Worm (Caenorhabditis elegans) whole organism, early embryonic: Measurements from ENCODE around the gene kup-1.

Experiments
- B0310.2 ChIP-seq: sonication (generic microtip); optimal IDR thresholded peaks from 2 replicates; lab custom pipeline; 2016; ENCODE audit warnings: mild to moderate bottlenecking, missing genetic modification characterization, missing compliant biosample characterization
- aly-1 ChIP-seq: sonication (generic microtip); optimal IDR thresholded peaks from 2 replicates; lab custom pipeline; 2016; ENCODE audit warnings: missing genetic modification characterization, missing compliant biosample characterization
- ama-1 ChIP-seq: fragments of 150-350 bp; optimal IDR thresholded peaks from 2 replicates; lab custom pipeline; 2014
- ceh-13 ChIP-seq: fragments of 200-800 bp; sonication (Bioruptor generic); optimal IDR thresholded peaks from 2 replicates; lab custom pipeline; 2018; ENCODE audit warnings: mild to moderate bottlenecking, missing genetic modification characterization, missing compliant biosample characterization
- ceh-36 ChIP-seq: sonication (generic microtip); optimal IDR thresholded peaks from 2 replicates; lab custom pipeline; 2016; ENCODE audit warnings: missing genetic modification characterization, inconsistent platforms, missing compliant biosample characterization
- ets-7 ChIP-seq: sonication (generic microtip); optimal IDR thresholded peaks from 2 replicates; lab custom pipeline; 2016; ENCODE audit warnings: missing genotype, missing genetic modification characterization, missing compliant biosample characterization
- flt-1 ChIP-seq: fragments of 200-800 bp; sonication (Bioruptor generic); IDR thresholded peaks from 2 replicates; pipeline ENCODE4 v1.3.6; 2022; ENCODE audit warnings: missing genetic modification characterization, missing compliant biosample characterization
- hnd-1 ChIP-seq: sonication (generic microtip); optimal IDR thresholded peaks from 2 replicates; lab custom pipeline; 2016; ENCODE audit warnings: missing genetic modification characterization, missing compliant biosample characterization
- pes-1 ChIP-seq: fragments of 200-800 bp; sonication (Bioruptor generic); IDR thresholded peaks from 2 replicates; pipeline ENCODE4 v1.3.6; 2022; ENCODE audit warnings: missing genetic modification reagents, missing genetic modification characterization, missing compliant biosample characterization
- tbx-11 ChIP-seq: fragments of 200-800 bp; sonication (Bioruptor generic); IDR thresholded peaks from 2 replicates; pipeline ENCODE4 v1.3.6; 2022; ENCODE audit warnings: missing genetic modification characterization, missing compliant biosample characterization
- tbx-37 ChIP-seq: fragments of 200-800 bp; sonication (Bioruptor generic); conservative IDR thresholded peaks from 2 replicates; pipeline ENCODE4 v1.3.6; 2022; ENCODE audit warnings: missing genetic modification reagents, missing genetic modification characterization, missing compliant biosample characterization
- tra-4 ChIP-seq: sonication (generic microtip); optimal IDR thresholded peaks from 2 replicates; lab custom pipeline; 2017; ENCODE audit warnings: missing genetic modification characterization, missing compliant biosample characterization

DNA sequence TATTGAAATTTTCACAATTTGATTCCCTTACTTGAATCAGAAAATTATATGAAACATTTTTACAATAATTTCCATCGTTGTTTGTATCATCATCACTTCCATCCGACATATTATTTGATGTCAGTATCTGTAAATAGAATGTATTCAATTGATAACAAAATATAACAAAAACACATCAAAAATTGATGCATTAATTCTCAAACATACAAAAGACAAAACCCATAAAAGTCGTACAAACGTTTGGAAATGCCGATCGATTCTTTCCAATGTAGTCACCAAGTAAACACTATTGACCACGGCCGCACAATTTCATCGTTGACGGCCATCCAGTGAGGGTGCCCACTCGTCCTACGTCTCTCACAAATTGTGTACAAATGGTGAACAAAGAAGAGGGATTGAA lies 27.4 kb downstream of the kup-1 start, which contains the start of gene add-2:
- no peak for TF ChIP-seq B0310.2 (tag; lab: Kevin White, UChicago)
- no peak for TF ChIP-seq flt-1 (GFP tag; lab: Robert Waterston, UW)
- no peak for TF ChIP-seq ama-1 (lab: Kevin White, UChicago)
- no peak for TF ChIP-seq pes-1 (GFP tag; lab: Robert Waterston, UW)
- no peak for TF ChIP-seq ceh-36 (tag; lab: Kevin White, UChicago)
- no peak for TF ChIP-seq ets-7 (tag; lab: Kevin White, UChicago)
- no peak for TF ChIP-seq aly-1
- TF ChIP-seq ceh-13 (GFP tag; lab: Kevin White, UChicago), result no peak
- TF ChIP-seq hnd-1 (tag; lab: Kevin White, UChicago), result no peak
- TF ChIP-seq tbx-11 (GFP tag; lab: Robert Waterston, UW), result no peak
- TF ChIP-seq tra-4 (tag; lab: Kevin White, UChicago), result no peak
- no peak for TF ChIP-seq tbx-37 (GFP tag; lab: Robert Waterston, UW)
